Worm (Caenorhabditis elegans): ENCODE results near the gene C33E10.8.

C33E10.8 gene

ce11 chrX:17294728-17295127 lies at the start of gene C33E10.8:
TSS of gene C33E10.8 (minus strand) at chrX:17294828.
- TF ChIP-seq ceh-9 (tag; optimal IDR thresholded peaks at IDR 0.05), result no peak
- no peak for TF ChIP-seq ceh-34 (tag; optimal IDR thresholded peaks at IDR 0.05)
- TF ChIP-seq T23F11.4 (GFP tag; optimal IDR thresholded peaks at IDR 0.05), result no peak
- TF ChIP-seq ahr-1 (tag; optimal IDR thresholded peaks at IDR 0.05), result no peak
- no peak for TF ChIP-seq fkh-6 (tag; optimal IDR thresholded peaks at IDR 0.05)
- TF ChIP-seq odd-2 (tag; optimal IDR thresholded peaks at IDR 0.05), result no peak
- TF ChIP-seq pag-3 (tag; optimal IDR thresholded peaks at IDR 0.05; ENCODE audit: borderline replicate concordance), result no peak
- no peak for TF ChIP-seq ets-4 (tag; optimal IDR thresholded peaks at IDR 0.05)
- TF ChIP-seq hlh-13 (GFP tag; optimal IDR thresholded peaks at IDR 0.05), result no peak
- TF ChIP-seq tbx-7 (tag; optimal IDR thresholded peaks at IDR 0.05), result no peak
- TF ChIP-seq C08G9.2 (tag; optimal IDR thresholded peaks at IDR 0.05), result no peak
- no peak for TF ChIP-seq ceh-14 (tag; optimal IDR thresholded peaks at IDR 0.05)
- no peak for TF ChIP-seq ceh-30 (tag; optimal IDR thresholded peaks at IDR 0.05)
- TF ChIP-seq unc-55 (GFP tag; optimal IDR thresholded peaks at IDR 0.05), result no peak

- TF ChIP-seq ttx-3 (tag; optimal IDR thresholded peaks at IDR 0.05) (no peak), tbx-7 (tag; optimal IDR thresholded peaks at IDR 0.05) (no peak), ceh-6 (GFP tag; optimal IDR thresholded peaks at IDR 0.05) (no peak), sox-2 (GFP tag; IDR thresholded peaks at IDR 0.05) (no peak), pax-1 (tag; optimal IDR thresholded peaks at IDR 0.05) (no peak), pqm-1 (tag; optimal IDR thresholded peaks at IDR 0.05) (no peak), mec-3 (tag; optimal IDR thresholded peaks at IDR 0.05; ENCODE audit: borderline replicate concordance) (no peak), pat-9 (tag; optimal IDR thresholded peaks at IDR 0.05) (no peak), F13H6.1 (tag; optimal IDR thresholded peaks at IDR 0.05) (no peak), hlh-6 (tag; optimal IDR thresholded peaks at IDR 0.05) (no peak), C38D4.7 (GFP tag; optimal IDR thresholded peaks at IDR 0.05) (no peak), fax-1 (tag; optimal IDR thresholded peaks at IDR 0.05) (no peak), K09A11.1 (tag; optimal IDR thresholded peaks at IDR 0.05; ENCODE audit: insufficient read depth) (no peak), dve-1 (tag; optimal IDR thresholded peaks at IDR 0.05) (no peak), syd-9 (tag; optimal IDR thresholded peaks at IDR 0.05) (no peak), sox-4 (tag; optimal IDR thresholded peaks at IDR 0.05) (no peak), ceh-24 (tag; optimal IDR thresholded peaks at IDR 0.05) (no peak), lin-11 (tag; optimal IDR thresholded peaks at IDR 0.05) (no peak)
Measured at ce11 chrX:17340484-17340883, 45.9 kb upstream of the C33E10.8 start, which contains the start of gene C53C11.1. TSS of gene C53C11.1 (plus strand) at chrX:17340784.

ce11 chrX:17338944-17339343 lies 44.3 kb upstream of the C33E10.8 start:
- TF ChIP-seq lim-6 (tag; optimal IDR thresholded peaks at IDR 0.05) (no peak), pros-1 (tag; optimal IDR thresholded peaks at IDR 0.05) (no peak)

- TF ChIP-seq T23F11.4 (GFP tag; optimal IDR thresholded peaks at IDR 0.05) (no peak), elt-2 (tag; optimal IDR thresholded peaks at IDR 0.05) (peak; percentile 81), lin-11 (tag; optimal IDR thresholded peaks at IDR 0.05) (no peak), C08G9.2 (tag; optimal IDR thresholded peaks at IDR 0.05) (no peak), ceh-30 (tag; optimal IDR thresholded peaks at IDR 0.05) (no peak)
Measured at ce11 chrX:17336354-17336753, 41.7 kb upstream of the C33E10.8 start, which contains the start of gene C53C11.2. TSS of gene C53C11.2 (plus strand) at chrX:17336637.

- TF ChIP-seq C08G9.2 (tag; optimal IDR thresholded peaks at IDR 0.05) (no peak), zip-5 (tag; optimal IDR thresholded peaks at IDR 0.05) (no peak), fkh-10 (GFP tag; optimal IDR thresholded peaks at IDR 0.05) (no peak), sox-2 (GFP tag; IDR thresholded peaks at IDR 0.05) (no peak), syd-9 (tag; optimal IDR thresholded peaks at IDR 0.05) (no peak), ahr-1 (tag; optimal IDR thresholded peaks at IDR 0.05) (no peak), ttx-3 (tag; optimal IDR thresholded peaks at IDR 0.05) (no peak), ceh-6 (GFP tag; optimal IDR thresholded peaks at IDR 0.05) (no peak), eyg-1 (tag; optimal IDR thresholded peaks at IDR 0.05) (no peak), ceh-22 (tag; optimal IDR thresholded peaks at IDR 0.05) (no peak), pros-1 (tag; optimal IDR thresholded peaks at IDR 0.05) (no peak), dmd-4 (tag; optimal IDR thresholded peaks at IDR 0.05; ENCODE audit: borderline replicate concordance) (no peak), unc-86 (tag; optimal IDR thresholded peaks at IDR 0.05) (no peak), pax-1 (tag; optimal IDR thresholded peaks at IDR 0.05) (no peak)
Measured at ce11 chrX:17333752-17334151, 39.1 kb upstream of the C33E10.8 start, which contains the start of gene C53C11.5. TSS of gene C53C11.5 (plus strand) at chrX:17334052.

Data from whole organism, late embryonic.